Worm (Caenorhabditis elegans): ENCODE data around the gene srab-23.

- TF ChIP-seq ztf-11 (tag; optimal IDR thresholded peaks at IDR 0.05) (no peak), nhr-12 (tag; optimal IDR thresholded peaks at IDR 0.05) (no peak), elt-1 (tag; optimal IDR thresholded peaks at IDR 0.05) (no peak), alr-1 (tag; optimal IDR thresholded peaks at IDR 0.05) (no peak), unc-55 (GFP tag; optimal IDR thresholded peaks at IDR 0.05) (no peak), nhr-77 (tag; optimal IDR thresholded peaks at IDR 0.05) (no peak), nhr-11 (tag; optimal IDR thresholded peaks at IDR 0.05) (no peak)
These were observed 44.1 kb downstream of the srab-23 start for ce11 chrV:1991381-1991780.
